Worm (Caenorhabditis elegans) whole organism, L1 larva: ENCODE data around the gene T20D4.11.

Source experiments
- elt-2 ChIP-seq: sonication (generic microtip); optimal IDR thresholded peaks from 2 replicates; lab custom pipeline; 2016; ENCODE audit warnings: missing genetic modification characterization, mild to moderate bottlenecking, inconsistent platforms, missing compliant biosample characterization, missing genetic modification reagents
- ets-5 ChIP-seq: fragments of 200-800 bp; sonication (Bioruptor generic); IDR thresholded peaks from 2 replicates; pipeline ENCODE4 v1.3.6; 2022; ENCODE audit warnings: missing genetic modification characterization, missing compliant biosample characterization
- fkh-10 ChIP-seq: sonication (generic microtip); optimal IDR thresholded peaks from 2 replicates; lab custom pipeline; 2017; ENCODE audit warnings: missing biosample characterization, missing genetic modification reagents, missing genetic modification characterization
- lin-15B ChIP-seq: fragments of 150-350 bp; sonication (generic microtip); optimal IDR thresholded peaks from 3 replicates; lab custom pipeline; 2014; ENCODE audit warnings: missing biosample characterization, missing genetic modification characterization
- pqm-1 ChIP-seq: sonication (generic microtip); optimal IDR thresholded peaks from 3 replicates; lab custom pipeline; 2017; ENCODE audit warnings: missing biosample characterization, missing genetic modification characterization

DNA sequence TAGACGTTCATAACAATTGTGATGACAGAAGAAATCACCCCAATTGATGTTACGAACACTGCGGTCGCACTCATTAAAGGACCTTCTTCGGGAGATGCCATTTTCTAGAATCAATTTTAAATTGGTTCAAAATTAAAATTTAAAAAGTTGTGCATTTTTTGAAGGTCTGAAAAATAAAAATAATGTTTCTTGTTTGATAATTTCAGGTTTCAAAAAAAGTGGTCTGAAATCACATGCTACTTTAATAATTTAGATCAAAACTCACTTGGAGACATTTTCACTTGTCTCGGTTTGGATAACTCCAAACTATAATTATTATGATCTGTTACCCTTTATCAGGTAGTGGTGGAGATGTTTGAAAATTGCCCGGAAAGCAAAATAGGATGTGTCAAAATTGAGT is 21.5 kb upstream of the T20D4.11 start, which contains the start of gene srbc-2:
- TF ChIP-seq pqm-1 (tag; lab: Kevin White, UChicago) = no peak
- no peak for TF ChIP-seq ets-5 (GFP tag; lab: Robert Waterston, UW)
- no peak for TF ChIP-seq lin-15B
- TF ChIP-seq elt-2 (tag; lab: Kevin White, UChicago) = no peak
- TF ChIP-seq fkh-10 = no peak
